Worm (Caenorhabditis elegans) whole organism, midembryonic: ENCODE results near the gene oac-55.

Experiments
- T22C8.4 ChIP-seq: fragments of 200-800 bp; sonication (Bioruptor generic); IDR thresholded peaks from 2 replicates; pipeline ENCODE4 v1.3.6; 2022; ENCODE audit warnings: missing genetic modification characterization, missing compliant biosample characterization
- cog-1 ChIP-seq: sonication (generic microtip); optimal IDR thresholded peaks from 2 replicates; lab custom pipeline; 2016; ENCODE audit warnings: missing genetic modification characterization, missing compliant biosample characterization
- flt-1 ChIP-seq: fragments of 200-800 bp; sonication (Bioruptor generic); IDR thresholded peaks from 2 replicates; pipeline ENCODE4 v1.3.6; 2022; ENCODE audit warnings: missing genetic modification characterization, missing compliant biosample characterization
- klf-2 ChIP-seq: fragments of 200-800 bp; sonication (Bioruptor generic); conservative IDR thresholded peaks from 2 replicates; pipeline ENCODE4 v1.3.6; 2022; ENCODE audit warnings: missing genetic modification reagents, missing genetic modification characterization, missing compliant biosample characterization
- med-1 ChIP-seq: sonication (generic microtip); optimal IDR thresholded peaks from 2 replicates; lab custom pipeline; 2017; ENCODE audit warnings: missing genetic modification characterization, mild to moderate bottlenecking, missing compliant biosample characterization, antibody characterized with exemption, missing genetic modification reagents; ENCODE audit not compliant: insufficient read depth
- ref-1 ChIP-seq: fragments of 200-800 bp; sonication (Bioruptor generic); conservative IDR thresholded peaks from 2 replicates; pipeline ENCODE4 v1.3.6; 2022; ENCODE audit warnings: missing genetic modification reagents, missing genetic modification characterization, missing compliant biosample characterization
- tab-1 ChIP-seq: fragments of 200-800 bp; sonication (Bioruptor generic); IDR thresholded peaks from 2 replicates; pipeline ENCODE4 v1.3.6; 2022; ENCODE audit warnings: missing genetic modification characterization, missing compliant biosample characterization
- ztf-23 ChIP-seq: fragments of 200-800 bp; sonication (Bioruptor generic); IDR thresholded peaks from 2 replicates; pipeline ENCODE4 v1.3.6; 2022; ENCODE audit warnings: missing genetic modification reagents, missing genetic modification characterization, missing compliant biosample characterization
- ztf-29 ChIP-seq: fragments of 200-800 bp; sonication (Bioruptor generic); IDR thresholded peaks from 2 replicates; pipeline ENCODE4 v1.3.6; 2022; ENCODE audit warnings: missing genetic modification reagents, missing genetic modification characterization, missing compliant biosample characterization

The oac-55 gene

DNA sequence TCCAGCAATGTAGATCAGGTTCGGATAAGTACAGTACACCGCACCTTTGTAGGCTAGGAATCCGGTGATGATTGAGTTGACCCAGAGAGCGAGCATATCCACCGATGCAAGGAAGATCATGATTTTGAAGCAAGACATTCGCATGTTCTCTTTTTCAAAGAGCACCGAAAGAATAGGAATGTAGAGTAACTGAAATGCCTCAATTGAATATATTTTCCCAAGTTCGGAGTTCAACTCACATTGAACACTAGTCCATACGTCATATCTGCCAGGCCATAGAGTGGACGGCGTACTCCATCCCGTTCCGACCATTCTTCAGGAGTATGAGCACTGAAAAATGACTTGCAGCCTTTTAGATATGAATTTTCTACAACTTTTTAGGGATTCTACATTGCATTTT is 38.8 kb downstream of the oac-55 start:
- TF ChIP-seq flt-1 (GFP tag; lab: Robert Waterston, UW) (no peak), ztf-23 (no peak), T22C8.4 (GFP tag; lab: Robert Waterston, UW) (no peak), tab-1 (GFP tag; lab: Robert Waterston, UW) (no peak), ztf-29 (GFP tag; lab: Robert Waterston, UW) (no peak), klf-2 (GFP tag; lab: Robert Waterston, UW) (no peak), med-1 (GFP tag; lab: Kevin White, UChicago) (no peak), ref-1 (GFP tag; lab: Robert Waterston, UW) (no peak), cog-1 (tag; lab: Kevin White, UChicago) (no peak)

DNA sequence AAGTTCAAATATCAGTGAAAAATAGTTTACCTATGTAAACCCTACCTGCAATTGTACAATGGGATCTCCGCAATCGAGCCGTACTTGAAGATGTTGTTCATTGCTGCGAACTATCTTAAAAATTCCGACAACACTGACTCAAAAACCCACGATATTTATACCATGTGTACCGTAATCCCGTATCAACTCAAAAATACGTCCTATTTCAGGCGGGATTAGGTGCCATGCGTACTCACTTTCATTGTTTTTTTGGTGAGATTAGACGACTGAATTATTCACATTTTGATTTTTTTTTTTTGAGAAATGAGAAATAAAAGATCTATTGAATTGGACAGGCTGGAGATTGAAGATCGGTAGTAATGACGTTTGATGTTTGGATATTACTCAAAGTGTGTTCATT is 39.4 kb downstream of the oac-55 start, which contains the start of gene srt-30:
srt-30 (minus strand) TSS at position 101 of the 400 bp plus-strand sequence.
- no peak for TF ChIP-seq tab-1 (GFP tag; lab: Robert Waterston, UW)
- no peak for TF ChIP-seq med-1 (GFP tag; lab: Kevin White, UChicago)
- TF ChIP-seq ztf-23, result no peak
- TF ChIP-seq ref-1 (GFP tag; lab: Robert Waterston, UW), result no peak
- TF ChIP-seq ztf-29 (GFP tag; lab: Robert Waterston, UW), result no peak
- TF ChIP-seq flt-1 (GFP tag; lab: Robert Waterston, UW), result no peak
- TF ChIP-seq cog-1 (tag; lab: Kevin White, UChicago), result no peak
- TF ChIP-seq klf-2 (GFP tag; lab: Robert Waterston, UW), result no peak
- no peak for TF ChIP-seq T22C8.4 (GFP tag; lab: Robert Waterston, UW)

DNA sequence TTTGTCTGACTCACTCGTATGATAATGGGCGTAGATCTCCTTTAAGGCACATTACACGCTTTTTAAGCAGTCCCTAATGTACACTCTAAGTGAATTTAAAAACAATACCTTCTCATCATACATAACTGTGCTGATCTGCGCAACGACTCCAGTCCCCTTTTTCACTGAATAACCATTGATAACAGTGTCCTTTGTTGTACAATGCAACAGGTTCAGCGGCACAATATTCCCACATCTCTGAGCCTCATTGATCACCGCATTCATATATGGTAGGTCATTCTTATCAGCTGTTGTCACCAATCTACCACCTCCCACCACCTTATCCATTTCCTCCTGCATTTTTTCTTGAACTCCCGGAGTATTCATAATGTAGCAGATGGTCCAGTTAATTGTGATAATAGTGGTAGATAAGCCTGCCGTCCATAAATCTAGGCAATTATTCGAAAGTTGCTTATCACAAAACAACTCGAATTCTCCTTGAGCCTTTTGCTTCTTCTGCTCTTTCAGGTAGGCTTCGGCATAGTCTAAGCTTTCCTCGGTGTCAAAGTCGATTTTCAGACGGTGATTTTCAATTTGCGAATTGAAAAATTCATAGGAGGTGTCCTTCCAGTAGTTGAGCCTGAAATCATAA is 41.0 kb downstream of the oac-55 start:
- no peak for TF ChIP-seq ztf-23
- no peak for TF ChIP-seq T22C8.4 (GFP tag; lab: Robert Waterston, UW)
- no peak for TF ChIP-seq cog-1 (tag; lab: Kevin White, UChicago)
- no peak for TF ChIP-seq ztf-29 (GFP tag; lab: Robert Waterston, UW)
- no peak for TF ChIP-seq tab-1 (GFP tag; lab: Robert Waterston, UW)
- TF ChIP-seq klf-2 (GFP tag; lab: Robert Waterston, UW), result no peak
- TF ChIP-seq flt-1 (GFP tag; lab: Robert Waterston, UW), result no peak
- TF ChIP-seq ref-1 (GFP tag; lab: Robert Waterston, UW), result no peak
- TF ChIP-seq med-1 (GFP tag; lab: Kevin White, UChicago), result no peak

DNA sequence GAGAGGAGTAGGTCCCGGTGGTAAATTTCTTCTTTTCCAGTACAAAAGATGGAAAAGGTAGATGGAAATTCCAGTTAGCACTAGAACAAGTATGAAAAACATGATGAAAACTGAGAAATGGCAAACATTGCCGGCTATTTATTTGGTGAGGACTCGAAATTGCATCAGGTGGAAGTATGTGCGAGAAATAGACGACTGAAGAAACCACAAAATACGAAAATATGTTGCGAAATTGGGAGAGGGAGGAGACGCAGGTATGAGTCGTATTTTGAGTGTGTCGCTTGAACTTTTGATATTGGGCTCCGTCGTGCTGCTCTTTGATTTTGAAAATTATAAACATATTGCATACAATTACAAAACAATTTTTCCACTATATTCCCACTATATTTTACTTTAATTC is 42.4 kb downstream of the oac-55 start, which contains the start of gene cyp-33C8:
cyp-33C8 (minus strand) TSS at position 200 of the 400 bp plus-strand sequence.
- TF ChIP-seq ztf-29 (GFP tag; lab: Robert Waterston, UW) (no peak), klf-2 (GFP tag; lab: Robert Waterston, UW) (no peak), ref-1 (GFP tag; lab: Robert Waterston, UW) (no peak), flt-1 (GFP tag; lab: Robert Waterston, UW) (no peak), ztf-23 (no peak), T22C8.4 (GFP tag; lab: Robert Waterston, UW) (no peak), cog-1 (tag; lab: Kevin White, UChicago) (no peak)

DNA sequence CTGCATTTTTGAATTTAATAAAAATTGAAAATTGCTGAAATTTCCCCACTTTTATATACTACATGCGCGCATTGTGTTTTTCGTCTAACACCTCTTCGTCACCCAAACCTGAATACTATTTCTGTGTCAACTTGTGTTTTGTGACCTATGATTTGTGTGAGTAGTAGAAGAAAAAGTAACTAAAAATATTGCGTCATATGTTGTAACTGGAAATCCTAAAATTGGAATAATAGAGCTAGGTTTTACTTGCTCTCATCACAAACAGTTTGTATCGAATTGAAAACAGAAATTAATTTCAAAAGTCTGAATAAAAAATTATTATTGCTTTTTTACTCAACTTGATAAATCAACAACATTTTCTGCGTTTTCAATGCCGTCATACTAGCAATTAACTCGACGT is 44.6 kb downstream of the oac-55 start, which contains the start of gene R08F11.4:
R08F11.4 (minus strand) TSS at position 29 of the 400 bp plus-strand sequence.
- TF ChIP-seq T22C8.4 (GFP tag; lab: Robert Waterston, UW), result no peak
- no peak for TF ChIP-seq ztf-23
- TF ChIP-seq cog-1 (tag; lab: Kevin White, UChicago), result no peak
- no peak for TF ChIP-seq med-1 (GFP tag; lab: Kevin White, UChicago)
- TF ChIP-seq flt-1 (GFP tag; lab: Robert Waterston, UW), result no peak
- TF ChIP-seq klf-2 (GFP tag; lab: Robert Waterston, UW), result no peak
- no peak for TF ChIP-seq tab-1 (GFP tag; lab: Robert Waterston, UW)
- no peak for TF ChIP-seq ref-1 (GFP tag; lab: Robert Waterston, UW)
- no peak for TF ChIP-seq ztf-29 (GFP tag; lab: Robert Waterston, UW)

DNA sequence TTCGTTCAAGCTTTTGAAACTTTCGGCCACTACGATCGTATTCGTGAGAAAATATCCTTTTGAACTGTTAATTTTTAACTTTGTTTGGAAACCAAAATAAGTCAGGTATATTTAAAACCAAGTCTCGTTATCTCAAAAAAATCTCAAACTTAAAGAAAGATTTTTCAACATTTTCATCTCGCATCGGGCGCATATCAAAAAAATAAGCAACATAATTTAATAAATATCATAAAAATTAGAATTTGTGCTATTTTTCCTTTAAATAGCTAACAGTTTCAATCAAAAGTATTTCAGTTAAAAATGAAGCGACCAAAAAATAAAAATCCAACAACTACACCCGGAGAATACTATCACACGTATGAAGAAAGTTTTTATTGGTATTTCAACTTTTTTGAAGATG is 45.0 kb downstream of the oac-55 start, which contains the start of gene srw-7:
srw-7 (plus strand) TSS at position 301 of the 400 bp plus-strand sequence.
- TF ChIP-seq flt-1 (GFP tag; lab: Robert Waterston, UW), result no peak

DNA sequence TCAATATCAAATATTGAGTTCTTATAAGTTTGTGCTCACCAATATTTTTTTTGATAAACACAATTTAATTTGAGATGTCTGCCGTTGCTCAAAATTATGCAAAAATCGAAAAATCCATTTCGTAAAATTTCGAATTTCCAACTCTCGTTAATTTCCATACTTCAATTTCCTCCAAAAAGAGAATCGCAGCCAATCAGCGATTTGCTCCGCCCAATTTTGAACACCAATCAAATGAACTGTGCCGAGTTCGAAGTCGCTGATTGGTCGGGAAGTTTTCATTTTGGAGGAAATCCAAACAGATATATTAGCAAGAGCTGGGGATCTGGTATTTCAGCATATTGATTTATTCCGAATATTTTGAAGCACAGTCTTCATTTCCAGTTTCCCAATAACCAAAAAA is 46.9 kb downstream of the oac-55 start:
- no peak for TF ChIP-seq klf-2 (GFP tag; lab: Robert Waterston, UW)
- no peak for TF ChIP-seq ztf-29 (GFP tag; lab: Robert Waterston, UW)
- no peak for TF ChIP-seq T22C8.4 (GFP tag; lab: Robert Waterston, UW)
- TF ChIP-seq tab-1 (GFP tag; lab: Robert Waterston, UW), result no peak
- TF ChIP-seq ztf-23, result no peak
- no peak for TF ChIP-seq med-1 (GFP tag; lab: Kevin White, UChicago)
- TF ChIP-seq ref-1 (GFP tag; lab: Robert Waterston, UW), result no peak
- no peak for TF ChIP-seq cog-1 (tag; lab: Kevin White, UChicago)
- no peak for TF ChIP-seq flt-1 (GFP tag; lab: Robert Waterston, UW)

DNA sequence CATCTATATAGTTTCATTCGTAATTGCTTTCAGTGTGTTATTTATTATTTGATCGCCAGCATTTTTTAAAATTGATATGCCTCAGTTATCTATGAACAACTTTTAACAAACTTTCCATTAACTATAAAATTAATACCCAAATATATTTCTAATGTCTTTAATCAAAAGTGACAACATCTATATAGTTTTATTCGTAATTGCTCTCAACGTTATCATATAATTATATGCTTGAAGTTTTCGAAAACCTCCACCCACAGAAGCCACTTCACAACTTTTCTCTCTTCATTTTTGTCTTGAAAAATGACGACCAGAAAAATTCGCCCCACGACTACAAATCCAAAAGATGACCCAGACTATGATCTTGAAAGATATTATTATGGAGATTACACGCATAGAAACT is 47.4 kb downstream of the oac-55 start, which contains the start of gene srw-6:
srw-6 (plus strand) TSS at position 301 of the 400 bp plus-strand sequence.
- no peak for TF ChIP-seq cog-1 (tag; lab: Kevin White, UChicago)
- TF ChIP-seq klf-2 (GFP tag; lab: Robert Waterston, UW), result no peak
- no peak for TF ChIP-seq ztf-29 (GFP tag; lab: Robert Waterston, UW)
- TF ChIP-seq T22C8.4 (GFP tag; lab: Robert Waterston, UW), result no peak
- no peak for TF ChIP-seq ref-1 (GFP tag; lab: Robert Waterston, UW)
- TF ChIP-seq ztf-23, result no peak
- TF ChIP-seq flt-1 (GFP tag; lab: Robert Waterston, UW), result no peak
- no peak for TF ChIP-seq tab-1 (GFP tag; lab: Robert Waterston, UW)
- TF ChIP-seq med-1 (GFP tag; lab: Kevin White, UChicago), result no peak

DNA sequence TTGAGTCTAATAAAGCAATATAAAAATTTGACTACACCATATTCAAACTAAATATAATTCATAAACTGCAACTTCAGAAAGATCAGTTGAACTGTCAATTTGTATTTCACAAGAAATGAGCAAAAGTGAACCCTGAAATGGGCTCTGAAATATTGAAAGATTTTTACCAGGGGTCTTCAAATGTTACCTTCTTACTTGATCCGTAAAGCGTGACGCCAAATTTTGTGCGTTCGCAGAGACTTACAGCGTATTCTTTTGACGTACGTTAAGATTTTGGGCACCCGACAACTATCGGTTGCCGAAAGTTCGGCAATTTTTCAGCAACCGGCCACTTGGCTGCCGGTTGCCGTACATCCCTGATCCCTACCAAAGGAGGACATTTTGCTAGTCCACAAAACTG is 49.1 kb downstream of the oac-55 start:
- no peak for TF ChIP-seq ztf-23
- no peak for TF ChIP-seq med-1 (GFP tag; lab: Kevin White, UChicago)
- no peak for TF ChIP-seq flt-1 (GFP tag; lab: Robert Waterston, UW)
- TF ChIP-seq cog-1 (tag; lab: Kevin White, UChicago), result no peak
- TF ChIP-seq tab-1 (GFP tag; lab: Robert Waterston, UW), result no peak
- TF ChIP-seq ztf-29 (GFP tag; lab: Robert Waterston, UW), result no peak
- TF ChIP-seq ref-1 (GFP tag; lab: Robert Waterston, UW), result no peak
- TF ChIP-seq klf-2 (GFP tag; lab: Robert Waterston, UW), result no peak
- no peak for TF ChIP-seq T22C8.4 (GFP tag; lab: Robert Waterston, UW)
